Fruit fly (Drosophila melanogaster) whole organism, pupa: ENCODE data around the gene CG10252.

Source experiments
- CG10348 ChIP-seq: fragments of 200-800 bp; sonication (Bioruptor generic); IDR thresholded peaks from 2 replicates; pipeline ENCODE4 v1.3.6; 2022; ENCODE audit warnings: missing biosample characterization, missing genetic modification characterization
- CG12605 ChIP-seq: fragments of 200-800 bp; sonication (Bioruptor generic); IDR thresholded peaks from 2 replicates; pipeline ENCODE4 v1.3.6; 2022; ENCODE audit warnings: missing biosample characterization, missing genetic modification characterization
- CG13204 ChIP-seq: fragments of 200-800 bp; sonication (Bioruptor generic); optimal IDR thresholded peaks from 2 replicates; lab custom pipeline; 2018; ENCODE audit warnings: missing biosample characterization, mild to moderate bottlenecking, missing genetic modification characterization, moderate library complexity
- CG14655 ChIP-seq: fragments of 200-800 bp; sonication (Bioruptor generic); optimal IDR thresholded peaks from 3 replicates; lab custom pipeline; 2017; ENCODE audit warnings: mild to moderate bottlenecking, missing biosample characterization, missing genetic modification reagents, missing genetic modification characterization
- CG15710 ChIP-seq: fragments of 200-800 bp; sonication (Bioruptor generic); optimal IDR thresholded peaks from 2 replicates; lab custom pipeline; 2018; ENCODE audit warnings: missing biosample characterization, mild to moderate bottlenecking, missing genetic modification characterization, moderate library complexity
- CG17806 ChIP-seq: fragments of 200-800 bp; sonication (Bioruptor generic); optimal IDR thresholded peaks from 2 replicates; lab custom pipeline; 2018; ENCODE audit warnings: missing biosample characterization, mild to moderate bottlenecking, missing genetic modification characterization, moderate library complexity
- CG32121 ChIP-seq: fragments of 200-800 bp; sonication (Bioruptor generic); IDR thresholded peaks from 2 replicates; pipeline ENCODE4 v1.3.6; 2022; ENCODE audit warnings: missing biosample characterization, missing genetic modification characterization
- CG34367 ChIP-seq: fragments of 200-800 bp; sonication (Bioruptor generic); optimal IDR thresholded peaks from 2 replicates; lab custom pipeline; 2018; ENCODE audit warnings: missing biosample characterization, mild to moderate bottlenecking, missing genetic modification characterization
- CG4496 ChIP-seq: fragments of 200-800 bp; sonication (Bioruptor generic); IDR thresholded peaks from 3 replicates; pipeline ENCODE4 v1.3.6; 2022; ENCODE audit warnings: missing biosample characterization, missing genetic modification characterization
- CG8159 ChIP-seq: fragments of 200-800 bp; sonication (Bioruptor generic); optimal IDR thresholded peaks from 3 replicates; lab custom pipeline; 2018; ENCODE audit warnings: missing biosample characterization, mild to moderate bottlenecking, missing genetic modification characterization, moderate library complexity
- CG8301 ChIP-seq: fragments of 200-800 bp; sonication (Bioruptor generic); optimal IDR thresholded peaks from 2 replicates; lab custom pipeline; 2018; ENCODE audit warnings: missing biosample characterization, mild to moderate bottlenecking, missing genetic modification characterization
- CG9948 ChIP-seq: fragments of 200-800 bp; sonication (Bioruptor generic); optimal IDR thresholded peaks from 2 replicates; lab custom pipeline; 2018; ENCODE audit warnings: missing biosample characterization, mild to moderate bottlenecking, missing genetic modification characterization, moderate library complexity
- D1 ChIP-seq: fragments of 200-800 bp; sonication (Bioruptor generic); optimal IDR thresholded peaks from 2 replicates; lab custom pipeline; 2018; ENCODE audit warnings: missing biosample characterization, mild to moderate bottlenecking, missing genetic modification characterization, moderate library complexity
- EcR ChIP-seq: fragments of 200-800 bp; sonication (Bioruptor generic); optimal IDR thresholded peaks from 3 replicates; lab custom pipeline; 2019; ENCODE audit warnings: missing biosample characterization, missing genetic modification characterization, mild to moderate bottlenecking, moderate library complexity, missing genetic modification reagents
- Ets98B ChIP-seq: fragments of 200-800 bp; sonication (Bioruptor generic); IDR thresholded peaks from 2 replicates; pipeline ENCODE4 v1.3.6; 2022; ENCODE audit warnings: missing biosample characterization, missing genetic modification characterization
- Pif1A ChIP-seq: fragments of 200-800 bp; sonication (Bioruptor generic); optimal IDR thresholded peaks from 3 replicates; lab custom pipeline; 2016; ENCODE audit warnings: missing biosample characterization, missing genetic modification characterization
- Pif1B ChIP-seq: fragments of 200-800 bp; sonication (Bioruptor generic); optimal IDR thresholded peaks from 3 replicates; lab custom pipeline; 2016; ENCODE audit warnings: missing biosample characterization, missing genetic modification characterization
- Snoo ChIP-seq: fragments of 200-800 bp; sonication (Bioruptor generic); optimal IDR thresholded peaks from 3 replicates; lab custom pipeline; 2017; ENCODE audit warnings: missing biosample characterization, mild to moderate bottlenecking, missing genetic modification characterization, inconsistent platforms
- fd96Ca ChIP-seq: fragments of 200-800 bp; sonication (Bioruptor generic); IDR thresholded peaks from 3 replicates; pipeline ENCODE4 v1.3.6; 2022; ENCODE audit warnings: missing biosample characterization, missing genetic modification characterization
- gl ChIP-seq: fragments of 200-800 bp; sonication (Bioruptor generic); optimal IDR thresholded peaks from 2 replicates; lab custom pipeline; 2018; ENCODE audit warnings: missing biosample characterization, mild to moderate bottlenecking, missing genetic modification characterization
- rn ChIP-seq: fragments of 200-800 bp; sonication (Bioruptor generic); IDR thresholded peaks from 2 replicates; pipeline ENCODE4 v1.3.6; 2022; ENCODE audit warnings: missing biosample characterization, missing genetic modification characterization

The CG10252 gene

DNA sequence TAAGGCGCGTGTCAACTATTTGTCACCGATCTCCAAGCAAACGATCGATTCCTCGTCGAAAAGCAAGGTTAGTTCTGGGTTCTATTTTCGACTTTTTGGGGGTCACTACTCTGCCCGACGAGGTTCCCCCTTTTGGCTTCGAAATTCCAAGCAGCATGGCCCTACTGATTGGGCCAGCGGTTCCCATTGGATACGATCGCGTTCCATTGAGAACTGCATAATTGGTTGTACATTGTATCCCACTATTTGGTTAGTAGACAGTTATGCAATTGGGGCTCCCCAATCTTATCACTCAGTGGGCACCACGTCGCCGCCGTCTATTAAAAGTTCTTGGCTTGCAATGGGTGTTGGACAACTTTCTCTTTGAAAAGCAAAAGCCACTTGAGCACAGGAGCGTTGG is 37.7 kb upstream of the CG10252 start:
- no peak for TF ChIP-seq Pif1A (GFP tag; lab: Kevin White, UChicago)
- TF ChIP-seq CG14655 (GFP tag; lab: Kevin White, UChicago), result no peak
- TF ChIP-seq CG8301 (tag; lab: Kevin White, UChicago), result no peak
- no peak for TF ChIP-seq Ets98B (GFP tag; lab: Robert Waterston, UW)
- TF ChIP-seq CG17806, result no peak
- TF ChIP-seq CG4496, result no peak
- no peak for TF ChIP-seq CG34367 (tag; lab: Kevin White, UChicago)
- TF ChIP-seq CG13204 (GFP tag; lab: Kevin White, UChicago), result no peak
- no peak for TF ChIP-seq CG15710 (tag; lab: Kevin White, UChicago)
- no peak for TF ChIP-seq D1
- TF ChIP-seq fd96Ca (GFP tag; lab: Robert Waterston, UW), result no peak
- no peak for TF ChIP-seq Pif1B
- no peak for TF ChIP-seq CG8159 (tag; lab: Kevin White, UChicago)
- no peak for TF ChIP-seq CG10348
- no peak for TF ChIP-seq EcR
- TF ChIP-seq, all 21 proteins: peak for 0

DNA sequence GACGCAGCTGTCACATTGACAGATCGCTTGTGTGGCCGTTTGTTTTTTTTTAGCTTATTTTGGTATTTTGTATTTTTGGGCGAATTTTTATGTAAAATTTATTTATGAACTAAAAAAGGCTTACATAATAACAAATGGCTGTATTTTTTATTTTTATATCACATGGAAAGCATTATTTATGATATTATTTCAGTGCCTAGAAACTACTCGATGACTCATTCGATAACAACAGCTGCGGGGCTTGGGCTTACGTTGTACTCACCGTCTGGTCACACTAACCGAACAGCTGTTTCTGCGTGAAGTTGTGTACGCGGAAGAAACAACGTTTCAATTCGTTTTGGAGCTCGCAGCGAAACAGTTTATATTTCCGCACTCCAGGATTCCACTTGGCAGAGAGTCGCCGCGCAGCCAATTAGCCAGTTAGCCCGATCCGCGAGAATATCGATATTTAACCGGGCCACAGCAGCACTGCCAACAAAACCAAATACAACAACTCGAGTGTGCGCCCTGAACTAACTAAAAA is 37.0 kb upstream of the CG10252 start, which contains the start of the genes Hmgcr and Rpn9:
Gene Hmgcr, plus strand, starts transcription at position 335 of the 523 bp plus-strand sequence.
Gene Rpn9, minus strand, starts transcription at position 473 of the 523 bp plus-strand sequence.
- TF ChIP-seq Ets98B (GFP tag; lab: Robert Waterston, UW) (peak; percentile 11; the same call in 1 of the 2 replicates), CG12605 (GFP tag; lab: Robert Waterston, UW) (no peak)

DNA sequence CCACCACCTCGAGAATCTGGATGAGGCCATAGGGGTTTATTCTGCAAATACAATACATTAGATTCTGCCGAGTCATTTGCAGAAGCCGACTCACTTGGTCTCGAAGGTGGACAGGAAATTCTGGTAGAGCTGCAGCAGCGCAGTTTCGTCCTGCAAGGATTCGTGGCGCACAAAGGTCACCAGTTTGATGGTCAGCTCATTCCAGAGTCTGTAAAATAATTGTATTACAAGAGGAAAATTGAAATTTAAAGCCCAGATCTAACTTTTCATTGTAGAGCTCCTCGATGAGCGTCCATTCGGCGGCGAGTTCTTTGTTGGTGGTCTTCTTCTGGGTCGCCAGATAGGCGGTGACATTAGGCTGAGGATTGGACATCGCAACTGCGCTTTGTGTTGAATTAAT is 36.5 kb upstream of the CG10252 start:
- TF ChIP-seq EcR (no peak), CG13204 (GFP tag; lab: Kevin White, UChicago) (no peak), Pif1A (GFP tag; lab: Kevin White, UChicago) (no peak), CG4496 (no peak), CG10348 (no peak), CG17806 (no peak), Ets98B (GFP tag; lab: Robert Waterston, UW) (no peak), CG15710 (tag; lab: Kevin White, UChicago) (no peak), CG8159 (tag; lab: Kevin White, UChicago) (no peak), CG14655 (GFP tag; lab: Kevin White, UChicago) (no peak), CG34367 (tag; lab: Kevin White, UChicago) (no peak)

DNA sequence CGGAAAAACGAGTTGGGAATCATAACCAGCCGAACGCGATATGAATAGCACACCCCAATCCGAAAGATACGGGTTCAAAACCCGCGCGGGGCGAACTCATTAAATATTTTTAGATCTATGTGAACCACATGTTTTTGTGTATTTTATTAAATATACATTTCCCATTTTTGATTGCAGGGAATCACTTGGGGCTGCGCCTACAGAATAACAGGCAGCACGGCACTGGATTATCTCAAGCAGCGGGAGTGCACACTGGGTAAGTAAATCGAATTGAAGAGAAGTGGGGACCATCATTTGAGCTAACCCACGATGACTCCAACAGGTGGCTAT is 34.4 kb upstream of the CG10252 start:
- TF ChIP-seq CG34367 (tag; lab: Kevin White, UChicago), result no peak
- no peak for TF ChIP-seq Ets98B (GFP tag; lab: Robert Waterston, UW)
- TF ChIP-seq EcR, result peak; percentile 18
- no peak for TF ChIP-seq D1
- no peak for TF ChIP-seq CG15710 (tag; lab: Kevin White, UChicago)

DNA sequence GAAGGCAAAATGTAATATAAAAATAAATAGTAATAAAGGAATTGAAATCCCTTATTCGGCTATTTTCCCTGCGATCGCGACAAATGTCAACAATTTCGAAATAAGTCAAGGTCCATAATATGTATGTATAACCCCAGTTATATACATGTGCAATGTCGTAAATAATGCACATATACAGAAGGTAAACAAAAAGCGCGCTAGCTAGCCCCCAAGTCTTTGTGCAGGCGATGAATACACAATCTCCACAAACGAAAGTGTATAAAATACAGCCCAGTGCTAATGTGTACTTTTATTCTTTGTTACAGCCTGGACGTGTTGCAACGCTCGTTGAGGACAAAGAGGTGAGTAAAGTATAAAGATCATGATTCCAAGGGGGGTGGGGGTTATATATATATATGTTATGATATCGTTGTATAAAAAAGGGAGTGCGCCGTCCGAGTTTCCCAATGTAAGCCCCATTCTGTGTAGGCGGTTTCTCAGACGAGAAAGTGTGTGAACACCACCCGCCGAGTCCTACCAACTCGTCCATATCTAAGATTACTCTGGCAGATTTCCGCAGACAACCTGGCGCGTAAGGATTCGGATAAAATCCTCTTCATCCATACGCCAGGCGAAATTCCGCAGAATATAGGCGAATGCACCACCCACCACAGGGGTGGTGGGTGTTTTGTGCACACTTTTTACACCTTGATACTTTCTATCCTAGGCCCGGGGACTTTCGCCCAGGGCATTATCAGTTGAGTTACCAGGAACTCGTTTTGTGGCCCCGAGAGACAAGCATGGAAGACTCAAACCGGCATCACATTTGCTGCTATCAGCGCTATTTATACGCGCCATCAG is 33.8 kb upstream of the CG10252 start:
- TF ChIP-seq CG15710 (tag; lab: Kevin White, UChicago), result peak; percentile 6
- TF ChIP-seq CG12605 (GFP tag; lab: Robert Waterston, UW), result peak; percentile 62
- peak; percentile 57 for TF ChIP-seq CG32121 (GFP tag; lab: Robert Waterston, UW)
- TF ChIP-seq gl (tag; lab: Kevin White, UChicago), result peak; percentile 38
- TF ChIP-seq Ets98B (GFP tag; lab: Robert Waterston, UW), result peak; percentile 61
- no peak for TF ChIP-seq CG34367 (tag; lab: Kevin White, UChicago)
- TF ChIP-seq rn, result no peak
- TF ChIP-seq fd96Ca (GFP tag; lab: Robert Waterston, UW), result peak; percentile 51; the same call in 2 of the 3 replicates
- no peak for TF ChIP-seq D1
- peak; percentile 21 for TF ChIP-seq CG8159 (tag; lab: Kevin White, UChicago)
- peak; percentile 54 for TF ChIP-seq CG13204 (GFP tag; lab: Kevin White, UChicago)
- TF ChIP-seq Snoo (tag; lab: Kevin White, UChicago), result peak; percentile 40
- TF ChIP-seq CG14655 (GFP tag; lab: Kevin White, UChicago), result peak; percentile 45
- no peak for TF ChIP-seq Pif1B
- peak; percentile 39 for TF ChIP-seq CG8301 (tag; lab: Kevin White, UChicago)
- TF ChIP-seq CG4496, result peak; percentile 84
- TF ChIP-seq CG17806, result no peak
- TF ChIP-seq EcR, result peak; percentile 54
- TF ChIP-seq Pif1A (GFP tag; lab: Kevin White, UChicago), result no peak
- no peak for TF ChIP-seq CG9948 (tag; lab: Kevin White, UChicago)
- TF ChIP-seq CG10348, result no peak

DNA sequence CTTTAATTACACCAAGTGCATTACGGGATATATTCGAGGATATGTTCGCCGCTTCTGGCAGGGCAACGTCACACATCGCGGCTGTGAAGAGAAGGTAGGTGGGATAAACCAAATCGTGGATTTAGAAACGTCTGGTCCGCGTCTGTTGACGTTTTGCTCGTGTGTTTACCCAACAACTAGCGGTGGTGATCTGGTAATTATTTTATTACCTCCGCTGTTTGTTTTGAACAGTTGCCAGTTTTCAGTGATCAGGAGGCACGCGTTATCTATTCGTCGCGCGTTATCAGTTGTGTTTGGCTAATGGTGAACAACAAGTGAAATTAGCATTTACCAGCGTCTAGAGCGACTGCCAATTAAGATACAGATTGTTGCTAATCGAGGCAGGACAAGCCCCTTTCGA is 33.0 kb upstream of the CG10252 start:
- no peak for TF ChIP-seq CG34367 (tag; lab: Kevin White, UChicago)
- TF ChIP-seq Pif1A (GFP tag; lab: Kevin White, UChicago), result no peak

DNA sequence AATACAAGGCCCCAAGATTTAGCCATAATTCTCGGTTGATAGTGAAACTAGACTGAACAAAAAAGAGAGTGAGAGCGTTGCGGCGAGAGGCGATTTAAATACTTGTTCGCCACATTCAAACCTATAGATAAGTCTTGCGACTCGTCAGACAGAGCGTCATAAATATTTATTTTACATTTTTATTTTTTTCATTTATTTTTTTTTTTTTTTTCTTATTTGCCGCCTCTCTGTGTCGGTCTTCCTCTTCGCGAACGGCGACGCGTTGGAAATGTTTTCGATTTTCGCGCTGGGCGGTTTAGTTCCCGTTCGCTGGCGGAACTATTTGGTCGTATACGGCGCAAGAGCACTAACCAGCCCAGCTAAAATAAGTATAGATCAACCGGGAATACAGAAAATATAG is 32.0 kb upstream of the CG10252 start:
- TF ChIP-seq CG8159 (tag; lab: Kevin White, UChicago), result peak; percentile 49
- TF ChIP-seq D1, result no peak
- TF ChIP-seq CG9948 (tag; lab: Kevin White, UChicago), result peak; percentile 7
- TF ChIP-seq CG32121 (GFP tag; lab: Robert Waterston, UW), result peak; percentile 28; the same call in 1 of the 2 replicates
- no peak for TF ChIP-seq CG8301 (tag; lab: Kevin White, UChicago)
- TF ChIP-seq CG15710 (tag; lab: Kevin White, UChicago), result peak; percentile 52
- peak; percentile 62 for TF ChIP-seq gl (tag; lab: Kevin White, UChicago)
- TF ChIP-seq fd96Ca (GFP tag; lab: Robert Waterston, UW), result 0 out of 3 replicates have a peak, but pooled peaks have one; percentile 25
- TF ChIP-seq CG12605 (GFP tag; lab: Robert Waterston, UW), result peak; percentile 85
- TF ChIP-seq CG34367 (tag; lab: Kevin White, UChicago), result no peak
- peak; percentile 71; the same call in 1 of the 2 replicates for TF ChIP-seq Ets98B (GFP tag; lab: Robert Waterston, UW)
- TF ChIP-seq CG10348, result no peak
- TF ChIP-seq EcR, result no peak
- peak; percentile 57 for TF ChIP-seq Pif1A (GFP tag; lab: Kevin White, UChicago)
- no peak for TF ChIP-seq Snoo (tag; lab: Kevin White, UChicago)
- no peak for TF ChIP-seq CG17806
- TF ChIP-seq rn, result no peak
- TF ChIP-seq CG4496, result peak; percentile 76; the same call in 2 of the 3 replicates
- peak; percentile 44 for TF ChIP-seq Pif1B
- peak; percentile 23 for TF ChIP-seq CG14655 (GFP tag; lab: Kevin White, UChicago)
- peak; percentile 62 for TF ChIP-seq CG13204 (GFP tag; lab: Kevin White, UChicago)
